Worm (Caenorhabditis elegans): ENCODE data around the gene str-225.
A peak's percentile ranks its signal among the peaks of the same experiment; 100 is the strongest.
"Not testable (repeated sequence)": the region's sequence is repeated elsewhere in the genome, so short reads cannot be mapped to it uniquely, and the experiment has no call there.

str-225 gene

DNA sequence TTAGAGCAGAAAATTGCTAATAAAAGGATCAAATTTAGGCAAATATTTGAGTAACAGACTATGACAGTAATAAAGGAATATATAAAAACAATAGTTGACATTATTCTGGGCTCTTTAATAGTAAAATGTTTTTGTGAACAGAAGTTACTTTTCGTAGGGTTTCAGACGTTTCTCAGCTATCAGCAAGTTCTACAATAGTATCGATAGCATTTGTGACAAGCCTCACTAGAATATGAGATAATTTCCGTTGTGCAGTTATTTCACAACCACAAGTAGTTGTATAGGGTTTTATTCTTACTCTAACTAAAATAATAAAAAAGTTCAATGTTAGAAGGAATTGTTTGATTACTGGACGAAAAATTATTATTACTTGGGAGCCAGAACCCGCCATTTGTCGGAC lies 38.9 kb downstream of the str-225 start, which contains the start of gene srbc-68:
Gene srbc-68, minus strand, starts transcription at position 101 of the 400 bp plus-strand sequence.
- TF ChIP-seq ztf-29 (GFP tag; IDR thresholded peaks at IDR 0.05): no peak
- no peak for TF ChIP-seq tab-1 (GFP tag; IDR thresholded peaks at IDR 0.05)
- no peak for TF ChIP-seq ztf-23 (GFP tag; IDR thresholded peaks at IDR 0.05)

DNA sequence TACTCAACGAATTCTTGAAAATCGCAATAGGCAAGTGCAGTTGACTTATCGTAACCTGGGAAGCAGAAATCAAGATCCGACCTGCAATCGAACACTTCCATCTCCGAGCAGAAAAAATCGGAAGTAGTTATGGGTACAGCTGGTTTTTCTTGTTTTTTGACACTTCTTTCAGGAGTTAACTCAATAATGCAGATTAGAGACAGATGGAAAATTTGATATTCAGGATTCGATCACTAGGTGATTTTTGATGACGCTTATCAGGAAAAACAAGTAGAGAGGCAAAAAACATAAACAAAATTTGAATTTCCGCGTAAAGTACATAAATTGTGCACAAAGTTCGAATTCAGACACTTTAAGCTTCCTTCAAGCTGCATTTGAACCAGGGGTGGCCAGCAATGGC lies 41.2 kb downstream of the str-225 start, which contains the start of gene srw-130:
Gene srw-130, minus strand, starts transcription at position 101 of the 400 bp plus-strand sequence.
- TF ChIP-seq med-1 (GFP tag; optimal IDR thresholded peaks at IDR 0.05; ENCODE audit: insufficient read depth): no peak
- no peak for TF ChIP-seq ztf-29 (GFP tag; IDR thresholded peaks at IDR 0.05)
- no peak for TF ChIP-seq tab-1 (GFP tag; IDR thresholded peaks at IDR 0.05)
- TF ChIP-seq cog-1 (tag; optimal IDR thresholded peaks at IDR 0.05): no peak
- TF ChIP-seq ref-1 (GFP tag; conservative IDR thresholded peaks at IDR 0.05): no peak
- TF ChIP-seq ztf-23 (GFP tag; IDR thresholded peaks at IDR 0.05): no peak

DNA sequence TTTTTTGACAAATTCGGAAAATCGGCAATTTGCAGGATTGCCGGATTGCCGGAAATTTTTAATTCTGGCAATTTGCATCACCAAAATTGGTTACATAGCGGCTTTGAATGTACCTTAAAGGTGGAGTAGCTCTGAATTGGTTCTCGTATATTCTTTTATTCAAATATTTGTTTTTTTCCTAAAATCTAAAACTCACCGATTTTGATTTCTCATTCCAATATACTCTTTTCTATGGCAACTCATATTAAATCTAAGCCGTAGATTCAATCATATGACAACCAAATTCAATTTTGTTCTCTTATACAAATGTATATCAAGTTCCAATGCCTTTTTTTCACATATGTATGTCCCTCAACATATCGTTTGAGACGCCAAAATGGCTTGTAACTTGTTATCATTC lies 41.9 kb downstream of the str-225 start, which contains the start of gene sri-21:
Gene sri-21, plus strand, starts transcription at position 301 of the 400 bp plus-strand sequence.
- TF ChIP-seq T22C8.4 (GFP tag; IDR thresholded peaks at IDR 0.05) (no peak), tab-1 (GFP tag; IDR thresholded peaks at IDR 0.05) (no peak)

ce11 chrV:3551765-3552164 lies 44.1 kb downstream of the str-225 start, which contains the start of gene grl-28:
Gene grl-28, minus strand, starts transcription at chrV:3551865.
- TF ChIP-seq ref-1 (GFP tag; conservative IDR thresholded peaks at IDR 0.05) (no peak), ztf-23 (GFP tag; IDR thresholded peaks at IDR 0.05) (no peak), T22C8.4 (GFP tag; IDR thresholded peaks at IDR 0.05) (no peak), klf-2 (GFP tag; conservative IDR thresholded peaks at IDR 0.05) (no peak), flt-1 (GFP tag; IDR thresholded peaks at IDR 0.05) (no peak), ztf-29 (GFP tag; IDR thresholded peaks at IDR 0.05) (no peak), tab-1 (GFP tag; IDR thresholded peaks at IDR 0.05) (no peak), cog-1 (tag; optimal IDR thresholded peaks at IDR 0.05) (no peak), med-1 (GFP tag; optimal IDR thresholded peaks at IDR 0.05; ENCODE audit: insufficient read depth) (no peak)

DNA sequence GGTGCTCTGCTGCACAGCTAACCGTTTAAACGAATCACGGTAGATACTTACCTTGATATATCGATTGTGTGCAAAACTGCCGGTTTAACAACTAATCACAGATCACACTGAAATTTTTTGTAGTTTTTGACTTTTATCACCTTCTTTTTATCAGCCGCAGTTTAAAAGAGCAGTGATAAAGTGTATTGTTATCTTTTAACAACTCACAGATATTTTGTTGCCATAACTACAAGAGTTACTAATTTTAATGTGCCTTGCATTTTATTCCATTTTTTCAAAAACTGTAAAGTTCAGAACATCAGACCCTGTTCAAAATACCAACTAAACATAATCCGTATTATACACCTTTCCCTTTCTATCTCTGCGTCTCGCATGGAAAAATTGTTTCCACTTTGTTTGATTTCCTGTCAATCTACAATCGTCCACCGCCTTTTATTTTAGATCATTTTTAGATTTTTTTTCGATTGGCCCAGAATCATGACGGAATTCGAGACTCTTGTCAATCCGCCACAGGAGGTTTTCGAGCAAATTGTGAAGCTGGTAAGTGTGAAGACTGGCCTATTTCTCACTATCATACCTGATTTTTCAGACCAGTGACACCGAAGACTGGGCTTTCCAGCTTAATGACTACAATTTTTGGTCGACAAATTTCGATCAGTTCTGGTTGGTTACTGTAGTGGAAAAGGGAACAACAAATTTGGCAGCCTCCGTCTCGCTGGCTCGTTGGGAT lies 45.3 kb downstream of the str-225 start, which contains the start of gene T24A6.20:
Gene T24A6.20, plus strand, starts transcription at position 395 of the 730 bp plus-strand sequence.
- TF ChIP-seq ztf-23 (GFP tag; IDR thresholded peaks at IDR 0.05): no peak
- no peak for TF ChIP-seq klf-2 (GFP tag; conservative IDR thresholded peaks at IDR 0.05)
- TF ChIP-seq ztf-29 (GFP tag; IDR thresholded peaks at IDR 0.05): no peak
- no peak for TF ChIP-seq T22C8.4 (GFP tag; IDR thresholded peaks at IDR 0.05)
- TF ChIP-seq flt-1 (GFP tag; IDR thresholded peaks at IDR 0.05): no peak
- TF ChIP-seq cog-1 (tag; optimal IDR thresholded peaks at IDR 0.05): no peak
- TF ChIP-seq ref-1 (GFP tag; conservative IDR thresholded peaks at IDR 0.05): no peak
- TF ChIP-seq tab-1 (GFP tag; IDR thresholded peaks at IDR 0.05): no peak
- no peak for TF ChIP-seq med-1 (GFP tag; optimal IDR thresholded peaks at IDR 0.05; ENCODE audit: insufficient read depth)

DNA sequence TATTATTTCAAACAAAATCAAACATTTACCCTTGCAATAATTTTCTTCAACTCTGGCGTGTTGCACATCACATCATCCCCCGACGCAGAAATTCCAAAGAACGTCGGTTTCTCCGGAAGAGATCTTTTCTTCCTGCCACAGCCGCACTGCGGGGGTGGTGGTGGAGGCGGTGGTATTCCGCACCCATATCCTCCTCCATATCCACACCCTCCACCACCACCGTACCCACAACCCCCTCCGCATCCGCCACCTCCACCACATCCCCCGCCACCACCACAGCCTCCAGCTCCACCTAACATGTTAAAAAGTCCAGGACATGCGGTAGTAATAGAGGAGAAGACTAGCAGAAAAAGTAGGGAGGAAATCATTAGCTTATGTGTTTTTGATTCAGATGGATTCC lies 47.2 kb downstream of the str-225 start, which contains the start of gene grl-29:
Gene grl-29, minus strand, starts transcription at position 368 of the 400 bp plus-strand sequence.
- TF ChIP-seq ztf-23 (GFP tag; IDR thresholded peaks at IDR 0.05) (0 out of 2 replicates have a peak, but pooled peaks have one; percentile 19), klf-2 (GFP tag; conservative IDR thresholded peaks at IDR 0.05) (no peak), flt-1 (GFP tag; IDR thresholded peaks at IDR 0.05) (no peak)

DNA sequence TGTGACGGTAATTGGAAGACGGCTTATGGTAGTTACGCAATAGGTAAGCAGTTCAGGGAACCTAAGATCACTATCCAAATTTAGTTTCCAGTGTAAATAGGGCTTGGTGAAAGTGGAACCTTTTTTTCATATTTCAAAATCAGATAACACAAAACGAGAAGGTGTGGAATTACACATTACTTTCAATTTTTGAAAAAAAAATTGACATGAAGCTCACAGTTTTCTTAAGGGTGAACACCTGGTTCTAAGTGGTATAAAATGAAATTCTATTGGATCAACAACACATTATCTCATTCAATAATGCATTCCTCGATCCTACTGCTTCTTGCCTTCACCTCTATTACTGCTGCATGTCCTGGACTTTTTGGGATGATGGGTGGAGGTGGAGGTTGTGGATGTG lies 48.4 kb downstream of the str-225 start, which contains the start of gene grl-30:
Gene grl-30, plus strand, starts transcription at position 301 of the 400 bp plus-strand sequence.
- no peak for TF ChIP-seq ref-1 (GFP tag; conservative IDR thresholded peaks at IDR 0.05)
- no peak for TF ChIP-seq med-1 (GFP tag; optimal IDR thresholded peaks at IDR 0.05; ENCODE audit: insufficient read depth)
- no peak for TF ChIP-seq klf-2 (GFP tag; conservative IDR thresholded peaks at IDR 0.05)
- TF ChIP-seq tab-1 (GFP tag; IDR thresholded peaks at IDR 0.05): no peak
- TF ChIP-seq ztf-29 (GFP tag; IDR thresholded peaks at IDR 0.05): no peak
- TF ChIP-seq cog-1 (tag; optimal IDR thresholded peaks at IDR 0.05): no peak
- TF ChIP-seq flt-1 (GFP tag; IDR thresholded peaks at IDR 0.05): no peak
- TF ChIP-seq ztf-23 (GFP tag; IDR thresholded peaks at IDR 0.05): no peak
- TF ChIP-seq T22C8.4 (GFP tag; IDR thresholded peaks at IDR 0.05): no peak

DNA sequence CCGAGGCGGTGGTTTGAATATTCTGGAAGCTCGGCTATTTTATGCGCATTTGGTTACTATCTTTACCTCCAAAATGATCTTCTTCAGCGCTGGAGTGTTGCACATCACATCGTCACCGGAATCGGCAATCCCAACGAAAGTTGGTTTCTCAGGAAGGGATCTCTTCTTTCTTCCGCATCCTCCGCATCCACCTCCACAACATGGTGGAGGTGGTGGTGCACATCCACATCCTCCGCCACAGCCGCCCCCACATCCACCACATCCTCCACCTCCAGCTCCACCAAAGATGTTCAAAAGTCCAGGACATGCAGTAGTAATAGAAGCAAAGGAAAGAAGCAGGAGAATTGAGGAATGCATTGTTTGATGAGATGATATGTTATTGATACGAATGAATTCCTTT lies 49.8 kb downstream of the str-225 start, which contains the start of gene grl-31:
Gene grl-31, minus strand, starts transcription at position 357 of the 400 bp plus-strand sequence.
- TF ChIP-seq cog-1 (tag; optimal IDR thresholded peaks at IDR 0.05): no peak
- no peak for TF ChIP-seq ztf-23 (GFP tag; IDR thresholded peaks at IDR 0.05)
- TF ChIP-seq ztf-29 (GFP tag; IDR thresholded peaks at IDR 0.05): no peak
- no peak for TF ChIP-seq med-1 (GFP tag; optimal IDR thresholded peaks at IDR 0.05; ENCODE audit: insufficient read depth)
- no peak for TF ChIP-seq ref-1 (GFP tag; conservative IDR thresholded peaks at IDR 0.05)
- no peak for TF ChIP-seq flt-1 (GFP tag; IDR thresholded peaks at IDR 0.05)
- no peak for TF ChIP-seq tab-1 (GFP tag; IDR thresholded peaks at IDR 0.05)

DNA sequence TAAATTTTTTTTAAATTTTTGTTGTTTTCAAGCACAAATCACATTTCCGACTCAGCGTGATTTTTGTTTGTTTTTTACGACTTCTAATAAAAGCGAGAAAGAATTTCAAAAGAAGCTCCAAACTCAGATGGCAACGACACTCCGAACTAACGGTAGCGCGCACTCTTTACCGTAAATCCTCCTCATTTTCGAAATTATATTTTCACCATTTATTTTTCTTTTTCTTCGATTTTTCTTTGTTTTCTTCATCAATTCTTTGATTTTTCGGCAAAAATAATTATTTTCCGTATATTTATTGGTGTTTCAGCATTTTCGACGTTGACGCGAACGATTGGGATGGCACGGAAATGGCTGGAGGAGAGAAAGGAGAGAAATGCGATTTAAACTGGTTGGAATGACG lies 51.1 kb downstream of the str-225 start, which contains the start of gene T24A6.1:
Gene T24A6.1, plus strand, starts transcription at position 301 of the 400 bp plus-strand sequence.
- TF ChIP-seq T22C8.4 (GFP tag; IDR thresholded peaks at IDR 0.05); cog-1 (tag; optimal IDR thresholded peaks at IDR 0.05); ztf-23 (GFP tag; IDR thresholded peaks at IDR 0.05): not testable (repeated sequence)
